Fruit fly (Drosophila melanogaster) whole organism, adult: ENCODE data around the gene gukh.

Experiments
- CG11617 ChIP-seq: fragments of 200-800 bp; sonication (Bioruptor generic); optimal IDR thresholded peaks from 2 replicates; lab custom pipeline; 2017; ENCODE audit warnings: mild to moderate bottlenecking, missing biosample characterization, missing genetic modification reagents, missing genetic modification characterization
- CG12768 ChIP-seq: fragments of 200-800 bp; sonication (Bioruptor generic); optimal IDR thresholded peaks from 2 replicates; lab custom pipeline; 2017; ENCODE audit warnings: missing biosample characterization, missing genetic modification characterization, mild to moderate bottlenecking, moderate library complexity, missing genetic modification reagents
- CG14711 ChIP-seq: fragments of 200-800 bp; sonication (Bioruptor generic); optimal IDR thresholded peaks from 2 replicates; lab custom pipeline; 2018; ENCODE audit warnings: missing biosample characterization, mild to moderate bottlenecking, missing genetic modification characterization, moderate library complexity
- CG1620 ChIP-seq: fragments of 200-800 bp; sonication (Bioruptor generic); optimal IDR thresholded peaks from 2 replicates; lab custom pipeline; 2016; ENCODE audit warnings: missing biosample characterization, missing genetic modification characterization
- CG33017 ChIP-seq: fragments of 200-800 bp; sonication (Bioruptor generic); optimal IDR thresholded peaks from 2 replicates; lab custom pipeline; 2018; ENCODE audit warnings: missing biosample characterization, mild to moderate bottlenecking, missing genetic modification characterization, moderate library complexity
- CG5204 ChIP-seq: fragments of 200-800 bp; sonication (Bioruptor generic); optimal IDR thresholded peaks from 2 replicates; lab custom pipeline; 2016; ENCODE audit warnings: missing biosample characterization, missing genetic modification characterization
- CG7045 ChIP-seq: fragments of 200-800 bp; sonication (Bioruptor generic); optimal IDR thresholded peaks from 2 replicates; lab custom pipeline; 2017; ENCODE audit warnings: missing biosample characterization, mild to moderate bottlenecking, missing genetic modification characterization
- CG7101 ChIP-seq: fragments of 200-800 bp; sonication (Bioruptor generic); optimal IDR thresholded peaks from 2 replicates; lab custom pipeline; 2018; ENCODE audit warnings: missing biosample characterization, mild to moderate bottlenecking, missing genetic modification characterization, moderate library complexity
- Clk ChIP-seq: fragments of 200-800 bp; sonication (Bioruptor generic); optimal IDR thresholded peaks from 2 replicates; lab custom pipeline; 2017; ENCODE audit warnings: missing biosample characterization, missing genetic modification characterization
- Crg-1 ChIP-seq: fragments of 200-800 bp; sonication (Bioruptor generic); optimal IDR thresholded peaks from 2 replicates; lab custom pipeline; 2016; ENCODE audit warnings: missing biosample characterization, missing genetic modification characterization
- Hr96 ChIP-seq: fragments of 200-800 bp; sonication (Bioruptor generic); optimal IDR thresholded peaks from 2 replicates; lab custom pipeline; 2016; ENCODE audit warnings: missing biosample characterization, missing genetic modification characterization
- Mnt ChIP-seq: fragments of 200-800 bp; sonication (Bioruptor generic); optimal IDR thresholded peaks from 2 replicates; lab custom pipeline; 2016; ENCODE audit warnings: missing biosample characterization, mild to moderate bottlenecking, missing genetic modification characterization
- bab1 ChIP-seq: fragments of 200-800 bp; sonication (Bioruptor generic); optimal IDR thresholded peaks from 3 replicates; lab custom pipeline; 2019; ENCODE audit warnings: missing biosample characterization, mild to moderate bottlenecking, missing genetic modification characterization, moderate library complexity
- cic ChIP-seq: fragments of 200-800 bp; sonication (Bioruptor generic); optimal IDR thresholded peaks from 2 replicates; lab custom pipeline; 2017; ENCODE audit warnings: missing biosample characterization, mild to moderate bottlenecking, missing genetic modification characterization, moderate library complexity
- cnc ChIP-seq, 2 experiments: fragments of >200 bp; optimal IDR thresholded peaks; 2 replicates each; lab custom pipeline; 2017
- kay ChIP-seq: fragments of 200-800 bp; sonication (Bioruptor generic); peaks from one replicate; lab custom pipeline; 2016; ENCODE audit warnings: missing biosample characterization, missing genetic modification characterization, borderline replicate concordance
- ovo ChIP-seq: fragments of 200-800 bp; sonication (Bioruptor generic); optimal IDR thresholded peaks from 2 replicates; lab custom pipeline; 2016; ENCODE audit warnings: missing biosample characterization, missing genetic modification characterization
- pad ChIP-seq: fragments of 200-800 bp; sonication (Bioruptor generic); optimal IDR thresholded peaks from 3 replicates; lab custom pipeline; 2017; ENCODE audit warnings: missing biosample characterization, missing genetic modification characterization, mild to moderate bottlenecking, moderate library complexity, missing genetic modification reagents
- tj ChIP-seq: fragments of 200-800 bp; sonication (Bioruptor generic); optimal IDR thresholded peaks from 3 replicates; lab custom pipeline; 2017; ENCODE audit warnings: missing biosample characterization, mild to moderate bottlenecking, missing genetic modification characterization, moderate library complexity
- toe ChIP-seq: fragments of 200-800 bp; sonication (Bioruptor generic); optimal IDR thresholded peaks from 2 replicates; lab custom pipeline; 2016; ENCODE audit warnings: missing biosample characterization, missing genetic modification characterization

gukh gene

dm6 chr3R:18998370-18998769, 14.5 kb downstream of the gukh start:
- TF ChIP-seq bab1 (GFP tag; lab: Kevin White, UChicago) = no peak
- no peak for TF ChIP-seq CG33017 (tag; lab: Kevin White, UChicago)
- no peak for TF ChIP-seq Mnt

- TF ChIP-seq Clk (GFP tag; lab: Kevin White, UChicago) (no peak), pad (no peak), Mnt (no peak), Crg-1 (no peak), cnc (optimal IDR thresholded peaks at IDR 0.05; lab: Kevin White, UChicago) (no peak), CG12768 (GFP tag; lab: Kevin White, UChicago) (no peak), CG7101 (no peak), CG1620 (GFP tag; lab: Kevin White, UChicago) (no peak), CG11617 (no peak), Hr96 (no peak)
These were observed 16.2 kb downstream of the gukh start for dm6 chr3R:18999906-19000451.

dm6 chr3R:19001701-19002100, 17.9 kb downstream of the gukh start:
- TF ChIP-seq tj = no peak
- TF ChIP-seq Clk (GFP tag; lab: Kevin White, UChicago) = no peak
- TF ChIP-seq bab1 (GFP tag; lab: Kevin White, UChicago) = no peak
- no peak for TF ChIP-seq CG7101
- TF ChIP-seq CG14711 = no peak
- no peak for TF ChIP-seq CG1620 (GFP tag; lab: Kevin White, UChicago)
- no peak for TF ChIP-seq Mnt
- TF ChIP-seq kay (GFP tag; lab: Kevin White, UChicago) = no peak
- TF ChIP-seq Crg-1 = no peak
- no peak for TF ChIP-seq CG11617

- TF ChIP-seq Mnt (no peak), Hr96 (no peak), CG12768 (GFP tag; lab: Kevin White, UChicago) (no peak), Clk (GFP tag; lab: Kevin White, UChicago) (no peak)
These were observed 27.1 kb downstream of the gukh start for dm6 chr3R:19010923-19011322.

- TF ChIP-seq pad (no peak), cic (GFP tag; lab: Kevin White, UChicago) (no peak), tj (no peak), Hr96 (no peak), CG5204 (GFP tag; lab: Kevin White, UChicago) (no peak), CG12768 (GFP tag; lab: Kevin White, UChicago) (no peak), CG7101 (no peak), CG7045 (GFP tag; lab: Kevin White, UChicago) (no peak), CG1620 (GFP tag; lab: Kevin White, UChicago) (no peak), cnc (optimal IDR thresholded peaks at IDR 0.05; lab: Kevin White, UChicago) (no peak), kay (GFP tag; lab: Kevin White, UChicago) (no peak)
These were observed 28.1 kb downstream of the gukh start for dm6 chr3R:19011885-19012284.

dm6 chr3R:19014027-19014426, 30.2 kb downstream of the gukh start:
- TF ChIP-seq CG7101 = no peak
- TF ChIP-seq bab1 (GFP tag; lab: Kevin White, UChicago) = no peak
- TF ChIP-seq pad = no peak
- TF ChIP-seq CG33017 (tag; lab: Kevin White, UChicago) = no peak
- no peak for TF ChIP-seq cic (GFP tag; lab: Kevin White, UChicago)
- no peak for TF ChIP-seq Mnt
- TF ChIP-seq Crg-1 = no peak
- TF ChIP-seq toe = no peak

dm6 chr3R:19014742-19015422, 31.1 kb downstream of the gukh start:
- no peak for TF ChIP-seq Clk (GFP tag; lab: Kevin White, UChicago)
- no peak for TF ChIP-seq pad
- peak; percentile 42 for TF ChIP-seq CG14711
- no peak for TF ChIP-seq toe
- no peak for TF ChIP-seq CG7045 (GFP tag; lab: Kevin White, UChicago)
- no peak for TF ChIP-seq cnc (optimal IDR thresholded peaks at IDR 0.05; lab: Kevin White, UChicago)
- TF ChIP-seq CG1620 (GFP tag; lab: Kevin White, UChicago) = no peak
- TF ChIP-seq CG5204 (GFP tag; lab: Kevin White, UChicago) = no peak
- TF ChIP-seq ovo = no peak
- TF ChIP-seq CG33017 (tag; lab: Kevin White, UChicago) = peak; percentile 37
- no peak for TF ChIP-seq Hr96
- no peak for TF ChIP-seq Mnt
- TF ChIP-seq CG12768 (GFP tag; lab: Kevin White, UChicago) = no peak
- TF ChIP-seq CG11617 = no peak
- peak; percentile 25 for TF ChIP-seq bab1 (GFP tag; lab: Kevin White, UChicago)
- no peak for TF ChIP-seq Crg-1
- peak; percentile 98 for TF ChIP-seq tj
- TF ChIP-seq CG7101 = peak; percentile 48
- TF ChIP-seq kay (GFP tag; lab: Kevin White, UChicago) = no peak
- no peak for TF ChIP-seq cic (GFP tag; lab: Kevin White, UChicago)

- TF ChIP-seq toe = no peak
- TF ChIP-seq CG33017 (tag; lab: Kevin White, UChicago) = no peak
- TF ChIP-seq cnc (optimal IDR thresholded peaks at IDR 0.05; lab: Kevin White, UChicago) = no peak
- TF ChIP-seq ovo = no peak
- no peak for TF ChIP-seq CG12768 (GFP tag; lab: Kevin White, UChicago)
- no peak for TF ChIP-seq kay (GFP tag; lab: Kevin White, UChicago)
- TF ChIP-seq CG1620 (GFP tag; lab: Kevin White, UChicago) = no peak
- no peak for TF ChIP-seq Clk (GFP tag; lab: Kevin White, UChicago)
- TF ChIP-seq Hr96 = no peak
- TF ChIP-seq CG7101 = no peak
- TF ChIP-seq CG7045 (GFP tag; lab: Kevin White, UChicago) = no peak
- no peak for TF ChIP-seq Mnt
- TF ChIP-seq CG5204 (GFP tag; lab: Kevin White, UChicago) = no peak
- TF ChIP-seq tj = no peak
- TF ChIP-seq CG14711 = no peak
- TF ChIP-seq pad = no peak
- no peak for TF ChIP-seq CG11617
These were observed 31.6 kb downstream of the gukh start for dm6 chr3R:19015423-19015810.
